Worm (Caenorhabditis elegans) whole organism, early embryonic: ENCODE measurements around the gene F38E11.6.

Source experiments
- B0310.2 ChIP-seq: sonication (generic microtip); optimal IDR thresholded peaks from 2 replicates; lab custom pipeline; 2016; ENCODE audit warnings: mild to moderate bottlenecking, missing genetic modification characterization, missing compliant biosample characterization
- F13C5.2 ChIP-seq: sonication (generic microtip); optimal IDR thresholded peaks from 2 replicates; lab custom pipeline; 2017; ENCODE audit warnings: mild to moderate bottlenecking, missing genetic modification characterization, inconsistent platforms, missing compliant biosample characterization
- ama-1 ChIP-seq: fragments of 150-350 bp; optimal IDR thresholded peaks from 2 replicates; lab custom pipeline; 2014
- ceh-36 ChIP-seq: sonication (generic microtip); optimal IDR thresholded peaks from 2 replicates; lab custom pipeline; 2016; ENCODE audit warnings: missing genetic modification characterization, inconsistent platforms, missing compliant biosample characterization
- ets-7 ChIP-seq: sonication (generic microtip); optimal IDR thresholded peaks from 2 replicates; lab custom pipeline; 2016; ENCODE audit warnings: missing genotype, missing genetic modification characterization, missing compliant biosample characterization
- flt-1 ChIP-seq: fragments of 200-800 bp; sonication (Bioruptor generic); IDR thresholded peaks from 2 replicates; pipeline ENCODE4 v1.3.6; 2022; ENCODE audit warnings: missing genetic modification characterization, missing compliant biosample characterization
- hmbx-1 ChIP-seq: sonication (generic microtip); optimal IDR thresholded peaks from 2 replicates; lab custom pipeline; 2016; ENCODE audit warnings: mild to moderate bottlenecking, missing genetic modification characterization, missing compliant biosample characterization
- hmg-4 ChIP-seq: fragments of 200-800 bp; sonication (Bioruptor generic); optimal IDR thresholded peaks from 2 replicates; lab custom pipeline; 2018; ENCODE audit warnings: mild to moderate bottlenecking, missing genetic modification characterization, missing compliant biosample characterization
- scrt-1 ChIP-seq: fragments of 200-800 bp; sonication (Bioruptor generic); IDR thresholded peaks from 2 replicates; pipeline ENCODE4 v1.3.6; 2022; ENCODE audit warnings: missing genetic modification characterization, missing compliant biosample characterization
- sea-1 ChIP-seq: fragments of 200-800 bp; sonication (Bioruptor generic); conservative IDR thresholded peaks from 2 replicates; pipeline ENCODE4 v1.3.6; 2022; ENCODE audit warnings: missing genetic modification characterization, missing compliant biosample characterization
- tbx-11 ChIP-seq: fragments of 200-800 bp; sonication (Bioruptor generic); IDR thresholded peaks from 2 replicates; pipeline ENCODE4 v1.3.6; 2022; ENCODE audit warnings: missing genetic modification characterization, missing compliant biosample characterization
- tra-4 ChIP-seq: sonication (generic microtip); optimal IDR thresholded peaks from 2 replicates; lab custom pipeline; 2017; ENCODE audit warnings: missing genetic modification characterization, missing compliant biosample characterization

DNA sequence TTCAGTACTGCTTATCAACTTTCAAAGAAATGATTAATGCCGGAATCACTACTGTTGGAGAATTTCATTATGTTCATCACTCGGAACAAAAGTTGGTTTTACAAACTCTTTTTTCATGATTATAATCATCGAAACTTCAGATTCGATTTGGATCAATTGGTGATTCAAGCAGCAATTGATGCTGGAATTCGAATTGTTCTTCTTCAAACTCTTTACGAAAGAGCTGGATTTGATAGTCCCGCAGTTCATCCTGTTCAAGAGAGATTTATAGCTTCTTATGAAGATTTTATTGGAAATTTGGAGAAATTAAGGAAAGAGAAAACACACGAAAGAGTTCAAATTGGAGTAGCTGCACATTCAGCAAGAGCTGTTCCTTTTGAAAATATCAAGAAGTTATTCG, 15.5 kb downstream of the F38E11.6 start:
- TF ChIP-seq ama-1: no peak
- TF ChIP-seq B0310.2: no peak
- no peak for TF ChIP-seq ets-7 (tag; lab: Kevin White, UChicago)
- TF ChIP-seq hmg-4 (GFP tag; lab: Kevin White, UChicago): no peak
- no peak for TF ChIP-seq flt-1 (GFP tag; lab: Robert Waterston, UW)
- no peak for TF ChIP-seq ceh-36 (tag; lab: Kevin White, UChicago)
- TF ChIP-seq tbx-11: no peak
- no peak for TF ChIP-seq hmbx-1
- no peak for TF ChIP-seq F13C5.2
- TF ChIP-seq sea-1 (GFP tag; lab: Robert Waterston, UW): no peak
- no peak for TF ChIP-seq scrt-1
- no peak for TF ChIP-seq tra-4
